Fruit fly (Drosophila melanogaster) whole organism, prepupa: ENCODE data around the gene RagA-B.

ENCODE experiments used
- CG10669 ChIP-seq: fragments of 200-800 bp; sonication (Bioruptor generic); optimal IDR thresholded peaks from 3 replicates; lab custom pipeline; 2018; ENCODE audit warnings: missing biosample characterization, mild to moderate bottlenecking, missing genetic modification characterization, moderate library complexity
- CG31627 ChIP-seq: fragments of 200-800 bp; sonication (Bioruptor generic); optimal IDR thresholded peaks from 3 replicates; lab custom pipeline; 2016; ENCODE audit warnings: missing biosample characterization, missing genetic modification characterization
- CG34406 ChIP-seq: fragments of 200-800 bp; sonication (Bioruptor generic); optimal IDR thresholded peaks from 3 replicates; lab custom pipeline; 2016; ENCODE audit warnings: missing biosample characterization, missing genetic modification characterization
- CG6792 ChIP-seq: fragments of 200-800 bp; sonication (Bioruptor generic); optimal IDR thresholded peaks from 3 replicates; lab custom pipeline; 2016; ENCODE audit warnings: missing biosample characterization, missing genetic modification characterization
- CG8319 ChIP-seq: fragments of 200-800 bp; sonication (Bioruptor generic); optimal IDR thresholded peaks from 3 replicates; lab custom pipeline; 2016; ENCODE audit warnings: missing biosample characterization, missing genetic modification characterization
- CG9139 ChIP-seq: fragments of 200-800 bp; sonication (Bioruptor generic); optimal IDR thresholded peaks from 3 replicates; lab custom pipeline; 2017; ENCODE audit warnings: missing biosample characterization, mild to moderate bottlenecking, missing genetic modification characterization
- OdsH ChIP-seq: fragments of 200-800 bp; sonication (Bioruptor generic); optimal IDR thresholded peaks from 3 replicates; lab custom pipeline; 2016; ENCODE audit warnings: missing biosample characterization, missing genetic modification characterization
- Sox15 ChIP-seq: fragments of 200-800 bp; sonication (Bioruptor generic); optimal IDR thresholded peaks from 3 replicates; lab custom pipeline; 2016; ENCODE audit warnings: missing biosample characterization, missing genetic modification characterization
- acj6 ChIP-seq: fragments of 200-800 bp; sonication (Bioruptor generic); optimal IDR thresholded peaks from 3 replicates; lab custom pipeline; 2016; ENCODE audit warnings: missing biosample characterization, missing genetic modification characterization
- dsx ChIP-seq: fragments of 200-800 bp; optimal IDR thresholded peaks from 3 replicates; lab custom pipeline; 2019; ENCODE audit warnings: missing biosample characterization, mild to moderate bottlenecking, missing genetic modification characterization, moderate library complexity; ENCODE audit not compliant: poor library complexity, severe bottlenecking
- vri ChIP-seq: fragments of 200-800 bp; sonication (Bioruptor generic); optimal IDR thresholded peaks from 3 replicates; lab custom pipeline; 2016; ENCODE audit warnings: missing biosample characterization, mild to moderate bottlenecking, missing genetic modification characterization

DNA sequence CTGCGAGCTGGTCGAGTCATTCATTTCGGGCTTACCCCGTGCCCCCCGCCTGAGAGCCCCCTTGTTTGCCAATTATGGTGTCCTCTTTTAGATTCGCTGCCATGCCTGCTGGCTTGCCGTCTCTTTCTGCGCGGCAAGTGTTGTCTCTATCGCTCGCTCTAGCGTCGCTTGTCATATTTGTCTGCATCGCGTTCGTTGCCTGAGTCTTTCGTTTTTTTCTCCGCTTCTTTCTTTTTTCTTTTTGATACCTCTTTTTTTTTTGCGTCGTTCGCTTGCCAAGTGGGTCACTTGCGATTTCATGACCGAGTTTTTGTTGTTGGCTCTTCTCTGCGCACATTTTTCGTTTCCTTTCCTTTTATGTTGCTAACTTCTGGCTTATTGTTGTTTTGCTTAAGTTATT, 12.3 kb downstream of the RagA-B start:
- TF ChIP-seq CG31627 (GFP tag; lab: Kevin White, UChicago): no peak
- peak; percentile 2 for TF ChIP-seq CG10669 (GFP tag; lab: Kevin White, UChicago)
- TF ChIP-seq OdsH (GFP tag; lab: Kevin White, UChicago): no peak
- no peak for TF ChIP-seq vri (GFP tag; lab: Kevin White, UChicago)
- no peak for TF ChIP-seq CG6792
- peak; percentile 13 for TF ChIP-seq dsx (GFP tag; lab: Kevin White, UChicago)
- TF ChIP-seq CG9139: no peak
- no peak for TF ChIP-seq acj6
- TF ChIP-seq Sox15 (GFP tag; lab: Kevin White, UChicago): no peak
- TF ChIP-seq CG8319: no peak
- no peak for TF ChIP-seq CG34406 (GFP tag; lab: Kevin White, UChicago)
